Fruit fly (Drosophila melanogaster): ENCODE measurements around the gene GatA.
A peak's percentile ranks its signal among the peaks of the same experiment; 100 is the strongest.

Gene GatA

dm6 chr3R:18995556-18996272 is 32.9 kb downstream of the GatA start (continued):
- TF ChIP-seq dimm (GFP tag; IDR thresholded peaks at IDR 0.05) (peak; percentile 81), CG1529 (GFP tag; optimal IDR thresholded peaks at IDR 0.05) (peak; percentile 87), CG9215 (GFP tag; IDR thresholded peaks at IDR 0.05) (peak; percentile 10; the same call in 1 of the 2 replicates), zfh2 (GFP tag; optimal IDR thresholded peaks at IDR 0.05) (no peak), Hr39 (optimal IDR thresholded peaks at IDR 0.05) (no peak), Dref (GFP tag; IDR thresholded peaks at IDR 0.05) (no peak), CG11456 (GFP tag; IDR thresholded peaks at IDR 0.05) (peak; percentile 71; the same call in 1 of the 3 replicates), CG7987 (GFP tag; optimal IDR thresholded peaks at IDR 0.05) (no peak), Ets97D (GFP tag; optimal IDR thresholded peaks at IDR 0.05) (peak; percentile 6), maf-S (GFP tag; optimal IDR thresholded peaks at IDR 0.05) (peak; percentile 15), CG8924 (tag; optimal IDR thresholded peaks at IDR 0.05) (peak; percentile 83), ttk (GFP tag; IDR thresholded peaks at IDR 0.05) (peak; percentile 76), jigr1 (GFP tag; IDR thresholded peaks at IDR 0.05) (peak; percentile 64; the same call in 1 of the 3 replicates), tin (GFP tag; optimal IDR thresholded peaks at IDR 0.05) (peak; percentile 84), Lhr (GFP tag; optimal IDR thresholded peaks at IDR 0.05) (peak; percentile 68), cato (GFP tag; optimal IDR thresholded peaks at IDR 0.05; ENCODE audit: borderline replicate concordance) (no peak), odd (GFP tag; optimal IDR thresholded peaks at IDR 0.05) (peak; percentile 70), CG31365 (tag; optimal IDR thresholded peaks at IDR 0.05) (no peak), CG8290 (GFP tag; optimal IDR thresholded peaks at IDR 0.05) (peak; percentile 7), CG8290 (tag; optimal IDR thresholded peaks at IDR 0.05) (no peak), nom (GFP tag; optimal IDR thresholded peaks at IDR 0.05) (peak; percentile 75), CG17829 (tag; optimal IDR thresholded peaks at IDR 0.05) (peak; percentile 86), slbo (GFP tag; IDR thresholded peaks at IDR 0.05) (peak; percentile 49), Dll (GFP tag; IDR thresholded peaks at IDR 0.05; ENCODE audit: partially characterized antibody) (no peak), fu2 (GFP tag; optimal IDR thresholded peaks at IDR 0.05) (no peak), ara (GFP tag; IDR thresholded peaks at IDR 0.05) (peak; percentile 87), CG11723 (GFP tag; optimal IDR thresholded peaks at IDR 0.05) (peak; percentile 62), Aef1 (GFP tag; IDR thresholded peaks at IDR 0.05) (peak; percentile 67), CG14050 (GFP tag; IDR thresholded peaks at IDR 0.05) (peak; percentile 68), Ets65A (GFP tag) (peak; percentile 95), NfI (GFP tag; optimal IDR thresholded peaks at IDR 0.05) (peak; percentile 52), ase (GFP tag; IDR thresholded peaks at IDR 0.05) (peak; percentile 88), Six4 (GFP tag; optimal IDR thresholded peaks at IDR 0.05) (peak; percentile 72), nmo (GFP tag; optimal IDR thresholded peaks at IDR 0.05) (peak; percentile 88), CoRest (tag; optimal IDR thresholded peaks at IDR 0.05) (peak; percentile 81), CG6854 (GFP tag; optimal IDR thresholded peaks at IDR 0.05) (peak; percentile 19), CG11695 (GFP tag; IDR thresholded peaks at IDR 0.05) (peak; percentile 62; the same call in 2 of the 3 replicates), CG1233 (GFP tag; optimal IDR thresholded peaks at IDR 0.05) (peak; percentile 61), BtbVII (GFP tag; optimal IDR thresholded peaks at IDR 0.05) (peak; percentile 62), crol (GFP tag; IDR thresholded peaks at IDR 0.05) (no peak), ato (GFP tag; IDR thresholded peaks at IDR 0.05; ENCODE audit: partially characterized antibody) (no peak), CG7963 (GFP tag; IDR thresholded peaks at IDR 0.05; ENCODE audit: partially characterized antibody) (no peak)
